Worm (Caenorhabditis elegans) whole organism, L4 larva: Measurements from ENCODE around the gene byn-1.
A peak's percentile ranks its signal among the peaks of the same experiment; 100 is the strongest.

Experiments
- F10B5.3 ChIP-seq: sonication (generic microtip); optimal IDR thresholded peaks from 2 replicates; lab custom pipeline; 2016; ENCODE audit warnings: mild to moderate bottlenecking, missing genetic modification characterization, missing compliant biosample characterization
- F26F4.8 ChIP-seq: fragments of 200-800 bp; sonication (Bioruptor generic); conservative IDR thresholded peaks from 2 replicates; pipeline ENCODE4 v1.3.6; 2022; ENCODE audit warnings: missing genetic modification characterization, missing compliant biosample characterization
- T20F7.1 ChIP-seq: fragments of 200-800 bp; sonication (Bioruptor generic); optimal IDR thresholded peaks from 2 replicates; lab custom pipeline; 2018; ENCODE audit warnings: mild to moderate bottlenecking, missing genetic modification characterization, missing compliant biosample characterization
- ceh-20 ChIP-seq: fragments of 200-800 bp; sonication (Bioruptor generic); IDR thresholded peaks from 2 replicates; pipeline ENCODE4 v1.3.6; 2022; ENCODE audit warnings: missing genetic modification reagents, missing genetic modification characterization, missing compliant biosample characterization
- dve-1 ChIP-seq: sonication (generic microtip); optimal IDR thresholded peaks from 2 replicates; lab custom pipeline; 2017; ENCODE audit warnings: antibody characterized with exemption, mild to moderate bottlenecking, missing genetic modification characterization, missing compliant biosample characterization; ENCODE audit not compliant: insufficient read depth
- fkh-10 ChIP-seq: fragments of 150-350 bp; optimal IDR thresholded peaks from 2 replicates; lab custom pipeline; 2014; ENCODE audit warnings: missing biosample characterization, missing genetic modification reagents, missing genetic modification characterization
- jun-1 ChIP-seq: fragments of 150-350 bp; optimal IDR thresholded peaks from 2 replicates; lab custom pipeline; 2014; ENCODE audit warnings: missing biosample characterization, missing genetic modification reagents, missing genetic modification characterization
- lin-15B ChIP-seq: fragments of 150-350 bp; sonication (generic microtip); optimal IDR thresholded peaks from 3 replicates; lab custom pipeline; 2014; ENCODE audit warnings: missing biosample characterization, missing genetic modification characterization
- lsy-2 ChIP-seq, 2 experiments: fragments of 150-350 bp in 1 of 2; sonication (generic microtip) in 1 of 2; optimal IDR thresholded peaks; 2 replicates each; lab custom pipeline; 2014 to 2017; ENCODE audit warnings: missing biosample characterization in 2 of 2, missing genetic modification characterization in 2 of 2
- mxl-3 ChIP-seq: fragments of 200-800 bp; sonication (Bioruptor generic); optimal IDR thresholded peaks from 2 replicates; lab custom pipeline; 2018; ENCODE audit warnings: mild to moderate bottlenecking, missing genetic modification characterization, missing compliant biosample characterization
- unc-62 ChIP-seq, 3 experiments: fragments of 150-350 bp in 1 of 3; sonication (generic microtip); optimal IDR thresholded peaks in 2 of 3; peaks in 1 of 3; 1 replicate in 1 of 3; 2 replicates in 2 of 3; lab custom pipeline; 2014 to 2017; ENCODE audit warnings: missing biosample characterization in 3 of 3, missing genetic modification characterization in 3 of 3, missing genetic modification reagents in 3 of 3, missing genotype in 1 of 3
- vab-7 ChIP-seq: fragments of 200-800 bp; sonication (Bioruptor generic); IDR thresholded peaks from 2 replicates; pipeline ENCODE4 v1.3.6; 2022; ENCODE audit warnings: missing genetic modification reagents, missing genetic modification characterization, missing compliant biosample characterization
- zag-1 ChIP-seq: fragments of 150-350 bp; optimal IDR thresholded peaks from 2 replicates; lab custom pipeline; 2014; ENCODE audit warnings: missing biosample characterization, missing genetic modification characterization
- ztf-7 ChIP-seq: fragments of 150-350 bp; optimal IDR thresholded peaks from 2 replicates; lab custom pipeline; 2014; ENCODE audit warnings: missing biosample characterization, missing genetic modification characterization

- no peak for TF ChIP-seq ztf-7
- no peak for TF ChIP-seq zag-1 (tag; lab: Kevin White, UChicago)
- TF ChIP-seq ceh-20: no peak
- no peak for TF ChIP-seq unc-62 (GFP tag; optimal IDR thresholded peaks at IDR 0.05 in 1 of 2; lab: Kevin White, UChicago)
- no peak for TF ChIP-seq unc-62 (tag; optimal IDR thresholded peaks at IDR 0.05; lab: Kevin White, UChicago)
- no peak for TF ChIP-seq F10B5.3 (tag; lab: Kevin White, UChicago)
- TF ChIP-seq lsy-2 (tag; optimal IDR thresholded peaks at IDR 0.05; lab: Kevin White, UChicago): peak in 1 of 2 experiments; percentile 82
- TF ChIP-seq jun-1 (tag; lab: Kevin White, UChicago): no peak
- no peak for TF ChIP-seq F26F4.8 (GFP tag; lab: Robert Waterston, UW)
- TF ChIP-seq lin-15B: no peak
- no peak for TF ChIP-seq mxl-3 (GFP tag; lab: Kevin White, UChicago)
- peak; percentile 49 for TF ChIP-seq T20F7.1 (GFP tag; lab: Kevin White, UChicago)
- TF ChIP-seq vab-7 (GFP tag; lab: Robert Waterston, UW): no peak
- TF ChIP-seq fkh-10: peak; percentile 28
- peak; percentile 42 for TF ChIP-seq dve-1 (tag; lab: Kevin White, UChicago)
Measured at ce11 chrIII:6929558-6930167, 2.1 kb upstream of the byn-1 start, which contains the start of gene inf-1.
